Fruit fly (Drosophila melanogaster) whole organism, embryonic: ENCODE measurements around the gene Sfp78E.

Experiments
- CG10431 ChIP-seq: fragments of 200-800 bp; sonication (Bioruptor generic); optimal IDR thresholded peaks from 3 replicates; lab custom pipeline; 2018; ENCODE audit warnings: missing biosample characterization, mild to moderate bottlenecking, missing genetic modification characterization
- CG10565 ChIP-seq: fragments of 200-800 bp; sonication (Bioruptor generic); optimal IDR thresholded peaks from 3 replicates; lab custom pipeline; 2016; ENCODE audit warnings: missing biosample characterization, mild to moderate bottlenecking, missing genetic modification characterization
- CG12236 ChIP-seq: fragments of 200-800 bp; sonication (Bioruptor generic); optimal IDR thresholded peaks from 2 replicates; lab custom pipeline; 2016; ENCODE audit warnings: missing biosample characterization, missing genetic modification characterization
- CG12744 ChIP-seq: fragments of 200-800 bp; sonication (Bioruptor generic); optimal IDR thresholded peaks from 2 replicates; lab custom pipeline; 2016; ENCODE audit warnings: missing biosample characterization, missing genetic modification characterization
- CG14014 ChIP-seq: fragments of 200-800 bp; sonication (Bioruptor generic); IDR thresholded peaks from 2 replicates; pipeline ENCODE4 v1.3.6; 2022; ENCODE audit warnings: missing biosample characterization, missing genetic modification characterization
- CG14667 ChIP-seq: fragments of 200-800 bp; sonication (Bioruptor generic); IDR thresholded peaks from 2 replicates; pipeline ENCODE4 v1.3.6; 2022; ENCODE audit warnings: missing biosample characterization, missing genetic modification characterization
- CG15696 ChIP-seq: fragments of 200-800 bp; sonication (Bioruptor generic); optimal IDR thresholded peaks from 2 replicates; lab custom pipeline; 2019; ENCODE audit warnings: missing biosample characterization, mild to moderate bottlenecking, missing genetic modification characterization, moderate library complexity
- CG16815 ChIP-seq: fragments of 200-800 bp; sonication (Bioruptor generic); optimal IDR thresholded peaks from 3 replicates; lab custom pipeline; 2017; ENCODE audit warnings: missing biosample characterization, mild to moderate bottlenecking, missing genetic modification characterization
- CG17328 ChIP-seq: fragments of 200-800 bp; sonication (Bioruptor generic); IDR thresholded peaks from 2 replicates; pipeline ENCODE4 v1.3.6; 2022; ENCODE audit warnings: missing biosample characterization, missing genetic modification characterization
- CG17612 ChIP-seq: fragments of 200-800 bp; sonication (Bioruptor generic); IDR thresholded peaks from 2 replicates; pipeline ENCODE4 v1.3.6; 2022; ENCODE audit warnings: missing biosample characterization, missing genetic modification characterization
- CG31224 ChIP-seq: fragments of 200-800 bp; sonication (Bioruptor generic); IDR thresholded peaks from 2 replicates; pipeline ENCODE4 v1.3.6; 2022; ENCODE audit warnings: missing biosample characterization, missing genetic modification characterization
- CG32772 ChIP-seq: fragments of 200-800 bp; sonication (Bioruptor generic); IDR thresholded peaks from 2 replicates; pipeline ENCODE4 v1.3.6; 2022; ENCODE audit warnings: missing biosample characterization, missing genetic modification characterization
- CG34422 ChIP-seq: fragments of 200-800 bp; sonication (Bioruptor generic); IDR thresholded peaks from 3 replicates; pipeline ENCODE4 v1.3.6; 2022; ENCODE audit warnings: missing biosample characterization, missing genetic modification characterization
- CG3847 ChIP-seq: fragments of 200-800 bp; sonication (Bioruptor generic); IDR thresholded peaks from 2 replicates; pipeline ENCODE4 v1.3.6; 2022; ENCODE audit warnings: missing biosample characterization, missing genetic modification characterization
- CG4820 ChIP-seq: fragments of 200-800 bp; sonication (Bioruptor generic); optimal IDR thresholded peaks from 3 replicates; lab custom pipeline; 2016; ENCODE audit warnings: missing biosample characterization, missing genetic modification characterization
- CG6272 ChIP-seq: fragments of 200-800 bp; sonication (Bioruptor generic); IDR thresholded peaks from 2 replicates; pipeline ENCODE4 v1.3.6; 2022; ENCODE audit warnings: missing biosample characterization, missing genetic modification characterization
- CG8478 ChIP-seq: fragments of >200 bp; optimal IDR thresholded peaks from 2 replicates; lab custom pipeline; 2018
- E2f1 ChIP-seq: fragments of 200-800 bp; sonication (Bioruptor generic); IDR thresholded peaks from 2 replicates; pipeline ENCODE4 v1.3.6; 2022; ENCODE audit warnings: missing biosample characterization, missing genetic modification characterization
- ERR ChIP-seq: fragments of 200-800 bp; sonication (Bioruptor generic); optimal IDR thresholded peaks from 2 replicates; lab custom pipeline; 2016; ENCODE audit warnings: missing biosample characterization, missing genetic modification characterization
- H2.0 ChIP-seq: fragments of 200-800 bp; sonication (Bioruptor generic); IDR thresholded peaks from 2 replicates; pipeline ENCODE4 v1.3.6; 2022; ENCODE audit warnings: missing biosample characterization, missing genetic modification characterization
- HHEX ChIP-seq: fragments of 200-800 bp; sonication (Bioruptor generic); optimal IDR thresholded peaks from 3 replicates; lab custom pipeline; 2017; ENCODE audit warnings: missing biosample characterization, mild to moderate bottlenecking, missing genetic modification characterization, missing genetic modification reagents
- HLH3B ChIP-seq: fragments of 200-800 bp; sonication (Bioruptor generic); IDR thresholded peaks from 2 replicates; pipeline ENCODE4 v1.3.6; 2022; ENCODE audit warnings: missing biosample characterization, missing genetic modification characterization
- Hr78 ChIP-seq, 2 experiments: fragments of 200-800 bp in 1 of 2; fragments of >200 bp in 1 of 2; sonication (Bioruptor generic) in 1 of 2; optimal IDR thresholded peaks; 2 replicates each; lab custom pipeline; 2017 to 2019; ENCODE audit warnings: missing biosample characterization in 2 of 2, missing genetic modification characterization in 2 of 2, mild to moderate bottlenecking in 1 of 2, moderate library complexity in 1 of 2
- Nf-YA ChIP-seq: fragments of 200-800 bp; sonication (Bioruptor generic); IDR thresholded peaks from 2 replicates; pipeline ENCODE4 v1.3.6; 2022; ENCODE audit warnings: missing biosample characterization, missing genetic modification characterization
- Nf-YB ChIP-seq: fragments of 200-800 bp; sonication (Bioruptor generic); optimal IDR thresholded peaks from 3 replicates; lab custom pipeline; 2019; ENCODE audit warnings: missing biosample characterization, mild to moderate bottlenecking, missing genetic modification characterization, moderate library complexity
- Pdp1 ChIP-seq, 2 experiments: fragments of 200-800 bp; sonication (Bioruptor generic); optimal IDR thresholded peaks; 3 replicates each; lab custom pipeline; 2016; ENCODE audit warnings: missing biosample characterization in 2 of 2, missing genetic modification characterization in 2 of 2, mild to moderate bottlenecking in 1 of 2, moderate library complexity in 1 of 2
- Ravus ChIP-seq: fragments of 200-800 bp; sonication (Bioruptor generic); IDR thresholded peaks from 2 replicates; pipeline ENCODE4 v1.3.6; 2022; ENCODE audit warnings: missing biosample characterization, missing genetic modification characterization
- caup ChIP-seq: fragments of 200-800 bp; sonication (Bioruptor generic); optimal IDR thresholded peaks from 3 replicates; lab custom pipeline; 2017; ENCODE audit warnings: missing biosample characterization, mild to moderate bottlenecking, missing genetic modification characterization, moderate library complexity; ENCODE audit not compliant: severe bottlenecking
- cwo ChIP-seq: fragments of 200-800 bp; sonication (Bioruptor generic); optimal IDR thresholded peaks from 3 replicates; lab custom pipeline; 2017; ENCODE audit warnings: missing biosample characterization, missing genetic modification characterization, mild to moderate bottlenecking, moderate library complexity, missing genetic modification reagents
- da ChIP-seq: fragments of 200-800 bp; sonication (Bioruptor generic); optimal IDR thresholded peaks from 2 replicates; lab custom pipeline; 2016; ENCODE audit warnings: missing biosample characterization, missing genetic modification characterization
- dan ChIP-seq: fragments of 200-800 bp; sonication (Bioruptor generic); IDR thresholded peaks from 2 replicates; pipeline ENCODE4 v1.3.6; 2022; ENCODE audit warnings: missing biosample characterization, missing genetic modification characterization
- dm ChIP-seq: fragments of 200-800 bp; sonication (Bioruptor generic); optimal IDR thresholded peaks from 3 replicates; lab custom pipeline; 2016; ENCODE audit warnings: missing biosample characterization, missing genetic modification characterization
- dpn ChIP-seq, 2 experiments: fragments of 200-800 bp; sonication (Bioruptor generic); optimal IDR thresholded peaks; 3 replicates each; lab custom pipeline; 2016; ENCODE audit warnings: missing biosample characterization in 2 of 2, missing genetic modification characterization in 2 of 2
- hb ChIP-seq: fragments of 200-800 bp; sonication (Bioruptor generic); IDR thresholded peaks from 3 replicates; pipeline ENCODE4 v1.3.6; 2022; ENCODE audit warnings: missing biosample characterization, missing genetic modification characterization; ENCODE audit not compliant: partially characterized antibody
- hbn ChIP-seq: fragments of 200-800 bp; sonication (Bioruptor generic); IDR thresholded peaks from 2 replicates; pipeline ENCODE4 v1.3.6; 2022; ENCODE audit warnings: missing biosample characterization, missing genetic modification characterization; ENCODE audit not compliant: partially characterized antibody
- klu ChIP-seq: fragments of 200-800 bp; sonication (Bioruptor generic); IDR thresholded peaks from 2 replicates; pipeline ENCODE4 v1.3.6; 2022; ENCODE audit warnings: missing biosample characterization, missing genetic modification characterization
- kni ChIP-seq: fragments of 200-800 bp; sonication (Bioruptor generic); optimal IDR thresholded peaks from 3 replicates; lab custom pipeline; 2017; ENCODE audit warnings: mild to moderate bottlenecking, missing biosample characterization, missing genetic modification reagents, missing genetic modification characterization
- lilli ChIP-seq: fragments of 200-800 bp; sonication (Bioruptor generic); optimal IDR thresholded peaks from 3 replicates; lab custom pipeline; 2016; ENCODE audit warnings: missing biosample characterization, missing genetic modification characterization
- lmd ChIP-seq: fragments of 200-800 bp; sonication (Bioruptor generic); IDR thresholded peaks from 2 replicates; pipeline ENCODE4 v1.3.6; 2022; ENCODE audit warnings: missing biosample characterization, missing genetic modification characterization
- pb ChIP-seq: fragments of 200-800 bp; sonication (Bioruptor generic); optimal IDR thresholded peaks from 3 replicates; lab custom pipeline; 2016; ENCODE audit warnings: missing biosample characterization, missing genetic modification characterization
- peb ChIP-seq: fragments of 200-800 bp; sonication (Bioruptor generic); IDR thresholded peaks from 2 replicates; pipeline ENCODE4 v1.3.6; 2022; ENCODE audit warnings: missing biosample characterization, missing genetic modification characterization
- pho ChIP-seq: fragments of 200-800 bp; sonication (Bioruptor generic); optimal IDR thresholded peaks from 2 replicates; lab custom pipeline; 2016; ENCODE audit warnings: missing biosample characterization, missing genetic modification characterization
- phol ChIP-seq: fragments of 200-800 bp; sonication (Bioruptor generic); optimal IDR thresholded peaks from 3 replicates; lab custom pipeline; 2018; ENCODE audit warnings: missing biosample characterization, mild to moderate bottlenecking, missing genetic modification characterization, moderate library complexity
- pita ChIP-seq: fragments of 200-800 bp; sonication (Bioruptor generic); optimal IDR thresholded peaks from 2 replicates; lab custom pipeline; 2017; ENCODE audit warnings: missing biosample characterization, mild to moderate bottlenecking, missing genetic modification characterization
- run ChIP-seq: fragments of 200-800 bp; sonication (Bioruptor generic); optimal IDR thresholded peaks from 3 replicates; lab custom pipeline; 2018; ENCODE audit warnings: missing biosample characterization, mild to moderate bottlenecking, missing genetic modification characterization
- seq ChIP-seq: fragments of 200-800 bp; sonication (Bioruptor generic); IDR thresholded peaks from 2 replicates; pipeline ENCODE4 v1.3.6; 2022; ENCODE audit warnings: missing biosample characterization, missing genetic modification characterization
- sim ChIP-seq: fragments of 200-800 bp; sonication (Bioruptor generic); IDR thresholded peaks from 2 replicates; pipeline ENCODE4 v1.3.6; 2022; ENCODE audit warnings: missing biosample characterization, missing genetic modification characterization
- sima ChIP-seq: fragments of 200-800 bp; sonication (Bioruptor generic); optimal IDR thresholded peaks from 2 replicates; lab custom pipeline; 2016; ENCODE audit warnings: missing biosample characterization, missing genetic modification characterization
- ttk ChIP-seq: fragments of 200-800 bp; sonication (Bioruptor generic); IDR thresholded peaks from 2 replicates; pipeline ENCODE4 v2.1.2; 2022; ENCODE audit warnings: missing biosample characterization, missing genetic modification characterization
- tup ChIP-seq: fragments of 200-800 bp; sonication (Bioruptor generic); optimal IDR thresholded peaks from 2 replicates; lab custom pipeline; 2016; ENCODE audit warnings: missing biosample characterization, mild to moderate bottlenecking, missing genetic modification characterization, moderate library complexity
- vfl ChIP-seq: fragments of 200-800 bp; sonication (Bioruptor generic); optimal IDR thresholded peaks from 2 replicates; lab custom pipeline; 2016; ENCODE audit warnings: missing biosample characterization, missing genetic modification characterization
- wor ChIP-seq: fragments of 200-800 bp; sonication (Bioruptor generic); IDR thresholded peaks from 2 replicates; pipeline ENCODE4 v1.3.6; 2022; ENCODE audit warnings: missing biosample characterization, missing genetic modification characterization

Sfp78E gene

dm6 chr3L:21652768-21653167 is 31.1 kb downstream of the Sfp78E start (continued):
- TF ChIP-seq seq, result 0 out of 2 replicates have a peak, but pooled peaks have one; percentile 19
- TF ChIP-seq run (tag; lab: Kevin White, UChicago), result no peak
- peak; percentile 45 for TF ChIP-seq CG16815 (GFP tag; lab: Kevin White, UChicago)
- peak; percentile 69 for TF ChIP-seq CG17328 (GFP tag; lab: Robert Waterston, UW)
- no peak for TF ChIP-seq sima (GFP tag; lab: Kevin White, UChicago)
- peak in 1 of 2 experiments; percentile 12 for TF ChIP-seq Hr78 (GFP tag; optimal IDR thresholded peaks at IDR 0.05; lab: Kevin White, UChicago)
- TF ChIP-seq dm (GFP tag; lab: Kevin White, UChicago), result peak; percentile 21
- peak; percentile 23; the same call in 2 of the 3 replicates for TF ChIP-seq CG34422 (GFP tag; lab: Robert Waterston, UW)
- peak; percentile 77 to 82 for TF ChIP-seq dpn (GFP tag; optimal IDR thresholded peaks at IDR 0.05; lab: Kevin White, UChicago)
- peak; percentile 81 for TF ChIP-seq lmd (GFP tag; lab: Robert Waterston, UW)
- TF ChIP-seq vfl (GFP tag; lab: Kevin White, UChicago), result peak; percentile 29
- TF ChIP-seq H2.0 (GFP tag; lab: Robert Waterston, UW), result peak; percentile 63
- TF ChIP-seq peb (GFP tag; lab: Robert Waterston, UW), result peak; percentile 39; the same call in 1 of the 2 replicates
- peak; percentile 36 for TF ChIP-seq da (GFP tag; lab: Kevin White, UChicago)
- no peak; the same call in 1 of the 2 replicates for TF ChIP-seq ttk (GFP tag; lab: Robert Waterston, UW)
- TF ChIP-seq HHEX (GFP tag; lab: Kevin White, UChicago), result no peak
- TF ChIP-seq hb (GFP tag; lab: Robert Waterston, UW), result no peak
- no peak for TF ChIP-seq Nf-YB (GFP tag; lab: Kevin White, UChicago)
- TF ChIP-seq CG15696 (tag; lab: Kevin White, UChicago), result peak; percentile 86
- TF ChIP-seq CG12744, result peak; percentile 61
- no peak for TF ChIP-seq CG12236 (GFP tag; lab: Kevin White, UChicago)
- TF ChIP-seq CG10431, result no peak
- TF ChIP-seq CG31224 (GFP tag; lab: Robert Waterston, UW), result no peak
- TF ChIP-seq wor, result no peak
- no peak for TF ChIP-seq sim (GFP tag; lab: Robert Waterston, UW)
- no peak for TF ChIP-seq Nf-YA (GFP tag; lab: Robert Waterston, UW)
- no peak for TF ChIP-seq hbn (GFP tag; lab: Robert Waterston, UW)
- no peak for TF ChIP-seq kni (GFP tag; lab: Kevin White, UChicago)
- TF ChIP-seq CG3847, result peak; percentile 61
- TF ChIP-seq cwo (GFP tag; lab: Kevin White, UChicago), result no peak
- peak; percentile 76 for TF ChIP-seq HLH3B
- TF ChIP-seq Pdp1 (GFP tag; optimal IDR thresholded peaks at IDR 0.05; lab: Kevin White, UChicago), result peak; percentile 64 to 97
- TF ChIP-seq CG14014 (GFP tag; lab: Robert Waterston, UW), result peak; percentile 51; the same call in 1 of the 2 replicates
- peak; percentile 31 for TF ChIP-seq CG8478 (lab: Kevin White, UChicago)
- TF ChIP-seq CG14667 (GFP tag; lab: Robert Waterston, UW), result peak; percentile 61
- no peak for TF ChIP-seq klu (GFP tag; lab: Robert Waterston, UW)
- TF ChIP-seq lilli, result peak; percentile 79
- TF ChIP-seq CG10565, result peak; percentile 5
- no peak for TF ChIP-seq tup (GFP tag; lab: Kevin White, UChicago)
- TF ChIP-seq phol (tag; lab: Kevin White, UChicago), result peak; percentile 65
- no peak for TF ChIP-seq CG6272 (GFP tag; lab: Robert Waterston, UW)
- TF ChIP-seq ERR, result peak; percentile 21
- TF ChIP-seq caup, result peak; percentile 59
- TF ChIP-seq pb (GFP tag; lab: Kevin White, UChicago), result peak; percentile 15
- no peak for TF ChIP-seq CG17612 (GFP tag; lab: Robert Waterston, UW)
- TF ChIP-seq pho (GFP tag; lab: Kevin White, UChicago), result peak; percentile 56
- TF ChIP-seq pita (GFP tag; lab: Kevin White, UChicago), result peak; percentile 61
- TF ChIP-seq CG4820 (GFP tag; lab: Kevin White, UChicago), result peak; percentile 74
- TF ChIP-seq E2f1 (GFP tag; lab: Robert Waterston, UW), result peak; percentile 55; the same call in 1 of the 2 replicates
- no peak for TF ChIP-seq dan (GFP tag; lab: Robert Waterston, UW)
- TF ChIP-seq CG32772 (GFP tag; lab: Robert Waterston, UW), result peak; percentile 76
- no peak for TF ChIP-seq Ravus (GFP tag; lab: Robert Waterston, UW)
